Fruit fly (Drosophila melanogaster) whole organism, embryonic: Measurements from ENCODE around the gene BCL7-like.

Source experiments
- Atf3 ChIP-seq: fragments of 200-800 bp; sonication (Bioruptor generic); optimal IDR thresholded peaks from 3 replicates; lab custom pipeline; 2016; ENCODE audit warnings: missing biosample characterization, missing genetic modification characterization
- Atf6 ChIP-seq: fragments of 200-800 bp; sonication (Bioruptor generic); IDR thresholded peaks from 2 replicates; pipeline ENCODE4 v1.3.6; 2022; ENCODE audit warnings: missing biosample characterization, missing genetic modification characterization
- B-H2 ChIP-seq: fragments of 200-800 bp; sonication (Bioruptor generic); optimal IDR thresholded peaks from 2 replicates; lab custom pipeline; 2018; ENCODE audit warnings: missing biosample characterization, mild to moderate bottlenecking, missing genetic modification characterization
- CG10147 ChIP-seq: fragments of 200-800 bp; sonication (Bioruptor generic); optimal IDR thresholded peaks from 2 replicates; lab custom pipeline; 2019; ENCODE audit warnings: missing biosample characterization, mild to moderate bottlenecking, missing genetic modification characterization, moderate library complexity
- CG10654 ChIP-seq: fragments of 200-800 bp; sonication (Bioruptor generic); optimal IDR thresholded peaks from 2 replicates; lab custom pipeline; 2016; ENCODE audit warnings: missing biosample characterization, missing genetic modification characterization
- CG10959 ChIP-seq: fragments of 200-800 bp; sonication (Bioruptor generic); IDR thresholded peaks from 2 replicates; pipeline ENCODE4 v1.3.6; 2022; ENCODE audit warnings: missing biosample characterization, missing genetic modification characterization
- CG11085 ChIP-seq: fragments of 200-800 bp; sonication (Bioruptor generic); IDR thresholded peaks from 2 replicates; pipeline ENCODE4 v1.3.6; 2022; ENCODE audit warnings: missing biosample characterization, missing genetic modification characterization
- CG11456 ChIP-seq: fragments of 200-800 bp; sonication (Bioruptor generic); IDR thresholded peaks from 3 replicates; pipeline ENCODE4 v1.3.6; 2022; ENCODE audit warnings: missing biosample characterization, missing genetic modification characterization
- CG12219 ChIP-seq: fragments of 200-800 bp; sonication (Bioruptor generic); optimal IDR thresholded peaks from 3 replicates; lab custom pipeline; 2018; ENCODE audit warnings: missing biosample characterization, mild to moderate bottlenecking, missing genetic modification characterization
- CG12236 ChIP-seq: fragments of 200-800 bp; sonication (Bioruptor generic); optimal IDR thresholded peaks from 2 replicates; lab custom pipeline; 2016; ENCODE audit warnings: missing biosample characterization, missing genetic modification characterization
- CG13296 ChIP-seq: fragments of 200-800 bp; sonication (Bioruptor generic); optimal IDR thresholded peaks from 3 replicates; lab custom pipeline; 2018; ENCODE audit warnings: missing biosample characterization, mild to moderate bottlenecking, missing genetic modification characterization
- CG13775 ChIP-seq: fragments of 200-800 bp; sonication (Bioruptor generic); optimal IDR thresholded peaks from 3 replicates; lab custom pipeline; 2017; ENCODE audit warnings: missing biosample characterization, mild to moderate bottlenecking, missing genetic modification characterization
- CG13894 ChIP-seq: fragments of 200-800 bp; sonication (Bioruptor generic); optimal IDR thresholded peaks from 3 replicates; lab custom pipeline; 2018; ENCODE audit warnings: missing biosample characterization, mild to moderate bottlenecking, missing genetic modification characterization, moderate library complexity
- CG1529 ChIP-seq: fragments of 200-800 bp; sonication (Bioruptor generic); optimal IDR thresholded peaks from 3 replicates; lab custom pipeline; 2018; ENCODE audit warnings: missing biosample characterization, missing genetic modification characterization
- CG17612 ChIP-seq: fragments of 200-800 bp; sonication (Bioruptor generic); IDR thresholded peaks from 2 replicates; pipeline ENCODE4 v1.3.6; 2022; ENCODE audit warnings: missing biosample characterization, missing genetic modification characterization
- CG2678 ChIP-seq: fragments of 200-800 bp; sonication (Bioruptor generic); optimal IDR thresholded peaks from 3 replicates; lab custom pipeline; 2019; ENCODE audit warnings: missing biosample characterization, mild to moderate bottlenecking, missing genetic modification characterization, moderate library complexity
- CG30403 ChIP-seq: fragments of 200-800 bp; sonication (Bioruptor generic); optimal IDR thresholded peaks from 3 replicates; lab custom pipeline; 2016; ENCODE audit warnings: missing biosample characterization, missing genetic modification characterization
- CG31441 ChIP-seq: fragments of 200-800 bp; sonication (Bioruptor generic); IDR thresholded peaks from 2 replicates; pipeline ENCODE4 v1.3.6; 2022; ENCODE audit warnings: missing biosample characterization, missing genetic modification characterization
- CG3407 ChIP-seq: fragments of 200-800 bp; sonication (Bioruptor generic); optimal IDR thresholded peaks from 2 replicates; lab custom pipeline; 2018; ENCODE audit warnings: missing biosample characterization, mild to moderate bottlenecking, missing genetic modification characterization
- CG34224 ChIP-seq: fragments of 200-800 bp; sonication (Bioruptor generic); IDR thresholded peaks from 3 replicates; pipeline ENCODE4 v1.3.6; 2022; ENCODE audit warnings: missing biosample characterization, missing genetic modification characterization; ENCODE audit not compliant: partially characterized antibody
- CG4282 ChIP-seq: fragments of 200-800 bp; sonication (Bioruptor generic); optimal IDR thresholded peaks from 2 replicates; lab custom pipeline; 2016; ENCODE audit warnings: missing biosample characterization, missing genetic modification characterization
- CG4424 ChIP-seq: fragments of 200-800 bp; sonication (Bioruptor generic); optimal IDR thresholded peaks from 3 replicates; lab custom pipeline; 2016; ENCODE audit warnings: missing biosample characterization, missing genetic modification characterization
- CG6272 ChIP-seq: fragments of 200-800 bp; sonication (Bioruptor generic); IDR thresholded peaks from 2 replicates; pipeline ENCODE4 v1.3.6; 2022; ENCODE audit warnings: missing biosample characterization, missing genetic modification characterization
- CG7271 ChIP-seq: fragments of 200-800 bp; sonication (Bioruptor generic); optimal IDR thresholded peaks from 2 replicates; lab custom pipeline; 2018; ENCODE audit warnings: missing biosample characterization, mild to moderate bottlenecking, missing genetic modification characterization, moderate library complexity
- CG9437 ChIP-seq: fragments of 200-800 bp; sonication (Bioruptor generic); optimal IDR thresholded peaks from 2 replicates; lab custom pipeline; 2018; ENCODE audit warnings: missing biosample characterization, mild to moderate bottlenecking, missing genetic modification characterization
- CTCF ChIP-seq: fragments of 200-800 bp; sonication (Bioruptor generic); optimal IDR thresholded peaks from 2 replicates; lab custom pipeline; 2017; ENCODE audit warnings: missing biosample characterization, mild to moderate bottlenecking, missing genetic modification characterization, moderate library complexity
- D19B ChIP-seq: fragments of 200-800 bp; sonication (Bioruptor generic); optimal IDR thresholded peaks from 2 replicates; lab custom pipeline; 2017; ENCODE audit warnings: missing biosample characterization, mild to moderate bottlenecking, missing genetic modification characterization
- Dek ChIP-seq: fragments of 200-800 bp; sonication (Bioruptor generic); optimal IDR thresholded peaks from 3 replicates; lab custom pipeline; 2019; ENCODE audit warnings: missing biosample characterization, mild to moderate bottlenecking, missing genetic modification characterization, moderate library complexity
- Doc3 ChIP-seq: fragments of 200-800 bp; sonication (Bioruptor generic); IDR thresholded peaks from 3 replicates; pipeline ENCODE4 v1.3.6; 2022; ENCODE audit warnings: missing biosample characterization, missing genetic modification characterization; ENCODE audit not compliant: partially characterized antibody
- HLH54F ChIP-seq: fragments of 200-800 bp; sonication (Bioruptor generic); optimal IDR thresholded peaks from 3 replicates; lab custom pipeline; 2016; ENCODE audit warnings: missing biosample characterization, missing genetic modification characterization
- Hmr ChIP-seq: fragments of 200-800 bp; sonication (Bioruptor generic); optimal IDR thresholded peaks from 3 replicates; lab custom pipeline; 2017; ENCODE audit warnings: mild to moderate bottlenecking, missing biosample characterization, missing genetic modification reagents, missing genetic modification characterization
- NC2α ChIP-seq: fragments of 200-800 bp; sonication (Bioruptor generic); optimal IDR thresholded peaks from 2 replicates; lab custom pipeline; 2016; ENCODE audit warnings: missing biosample characterization, missing genetic modification characterization
- Opbp ChIP-seq: fragments of 200-800 bp; sonication (Bioruptor generic); IDR thresholded peaks from 3 replicates; pipeline ENCODE4 v1.3.6; 2022; ENCODE audit warnings: missing biosample characterization, missing genetic modification characterization; ENCODE audit not compliant: partially characterized antibody
- Ravus ChIP-seq: fragments of 200-800 bp; sonication (Bioruptor generic); IDR thresholded peaks from 2 replicates; pipeline ENCODE4 v1.3.6; 2022; ENCODE audit warnings: missing biosample characterization, missing genetic modification characterization
- Rfx ChIP-seq: fragments of 200-800 bp; sonication (Bioruptor generic); IDR thresholded peaks from 2 replicates; pipeline ENCODE4 v1.3.6; 2022; ENCODE audit warnings: missing biosample characterization, missing genetic modification characterization
- Tbp ChIP-seq: fragments of >200 bp; optimal IDR thresholded peaks from 2 replicates; lab custom pipeline; 2018; ENCODE audit warnings: missing biosample characterization, missing genetic modification characterization
- Trl ChIP-seq, 3 experiments: fragments of >200 bp in 2 of 3; fragments of 200-800 bp in 1 of 3; sonication (Bioruptor generic) in 1 of 3; optimal IDR thresholded peaks; 2 replicates in 1 of 3; 3 replicates in 2 of 3; lab custom pipeline; 2016 to 2017; ENCODE audit warnings: missing biosample characterization in 1 of 3, missing genetic modification characterization in 1 of 3
- amos ChIP-seq: fragments of 200-800 bp; sonication (Bioruptor generic); IDR thresholded peaks from 2 replicates; pipeline ENCODE4 v1.3.6; 2022; ENCODE audit warnings: missing biosample characterization, missing genetic modification characterization; ENCODE audit not compliant: partially characterized antibody
- dmrt99B ChIP-seq: fragments of 200-800 bp; sonication (Bioruptor generic); optimal IDR thresholded peaks from 2 replicates; lab custom pipeline; 2018; ENCODE audit warnings: missing biosample characterization, mild to moderate bottlenecking, missing genetic modification characterization, moderate library complexity
- fru ChIP-seq: fragments of >200 bp; optimal IDR thresholded peaks from 2 replicates; lab custom pipeline; 2017
- gfzf ChIP-seq: fragments of 200-800 bp; sonication (Bioruptor generic); optimal IDR thresholded peaks from 2 replicates; lab custom pipeline; 2016; ENCODE audit warnings: missing biosample characterization, mild to moderate bottlenecking, missing genetic modification characterization, moderate library complexity
- jing ChIP-seq: fragments of 200-800 bp; sonication (Bioruptor generic); optimal IDR thresholded peaks from 2 replicates; lab custom pipeline; 2018; ENCODE audit warnings: missing biosample characterization, mild to moderate bottlenecking, missing genetic modification characterization
- maf-S ChIP-seq: fragments of 200-800 bp; sonication (Bioruptor generic); optimal IDR thresholded peaks from 2 replicates; lab custom pipeline; 2016; ENCODE audit warnings: missing biosample characterization, missing genetic modification characterization
- mirr ChIP-seq: fragments of 200-800 bp; sonication (Bioruptor generic); optimal IDR thresholded peaks from 3 replicates; lab custom pipeline; 2018; ENCODE audit warnings: missing biosample characterization, mild to moderate bottlenecking, missing genetic modification characterization
- slou ChIP-seq: fragments of 200-800 bp; sonication (Bioruptor generic); optimal IDR thresholded peaks from 3 replicates; lab custom pipeline; 2016; ENCODE audit warnings: missing biosample characterization, missing genetic modification characterization
- stwl ChIP-seq: fragments of 200-800 bp; sonication (Bioruptor generic); optimal IDR thresholded peaks from 3 replicates; lab custom pipeline; 2018; ENCODE audit warnings: missing biosample characterization, mild to moderate bottlenecking, missing genetic modification characterization, moderate library complexity
- yki ChIP-seq: fragments of >200 bp; optimal IDR thresholded peaks from 3 replicates; lab custom pipeline; 2018
- z ChIP-seq: fragments of 200-800 bp; sonication (Bioruptor generic); IDR thresholded peaks from 3 replicates; pipeline ENCODE4 v1.3.6; 2022; ENCODE audit warnings: missing biosample characterization, missing genetic modification characterization
- zen ChIP-seq: fragments of 200-800 bp; sonication (Bioruptor generic); optimal IDR thresholded peaks from 3 replicates; lab custom pipeline; 2018; ENCODE audit warnings: missing biosample characterization, mild to moderate bottlenecking, missing genetic modification characterization, moderate library complexity

BCL7-like gene

DNA sequence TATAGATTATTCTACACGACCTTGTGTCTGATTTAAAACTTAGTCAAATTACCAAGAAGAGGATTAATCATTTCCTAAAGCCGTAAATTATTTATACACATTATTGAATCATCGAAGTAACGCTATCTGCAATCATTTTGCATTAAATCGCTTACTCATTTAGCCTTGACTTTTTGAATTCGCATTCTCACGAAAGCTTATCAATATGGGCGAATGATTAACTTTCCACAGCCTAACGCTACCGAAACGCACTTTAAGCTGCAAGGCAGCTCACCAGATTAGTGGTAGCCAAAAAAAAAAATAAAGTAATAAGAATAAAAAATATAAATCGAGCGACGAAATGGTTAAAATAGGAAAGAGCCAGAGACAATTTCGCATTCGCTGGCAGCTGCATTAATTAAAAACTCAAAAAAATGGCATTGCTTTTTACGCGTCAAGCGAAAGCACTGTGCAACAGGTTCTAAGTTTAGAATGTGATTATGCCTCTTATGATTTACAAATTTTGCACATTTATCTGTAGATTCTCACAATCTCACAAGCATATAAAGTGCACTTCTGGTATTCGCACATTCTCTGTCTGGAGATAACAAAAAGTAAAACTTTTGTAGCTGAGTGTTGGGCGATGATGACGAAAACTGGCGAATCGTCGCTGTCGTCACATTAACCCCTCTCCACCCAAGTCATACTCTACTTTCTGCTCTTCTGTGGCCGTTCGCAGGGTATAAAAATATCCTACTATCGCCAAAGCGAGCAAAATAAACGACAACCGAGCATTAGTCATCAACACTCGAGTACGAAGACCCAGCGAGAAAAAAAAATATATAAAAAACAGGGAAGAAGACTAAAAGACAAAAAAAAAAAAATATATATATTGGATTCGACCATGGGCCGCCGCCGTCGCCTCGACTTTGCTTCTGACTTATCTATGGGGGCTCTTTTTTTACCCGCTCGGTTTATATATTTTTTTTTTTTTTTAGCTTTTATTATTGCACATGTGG lies 12.7 kb upstream of the BCL7-like start (continued):
- TF ChIP-seq CG7271 (tag; lab: Kevin White, UChicago) (no peak), CG31441 (GFP tag; lab: Robert Waterston, UW) (no peak; the same call in 1 of the 2 replicates), mirr (GFP tag; lab: Kevin White, UChicago) (peak; percentile 21), CG12236 (GFP tag; lab: Kevin White, UChicago) (no peak), CG30403 (GFP tag; lab: Kevin White, UChicago) (peak; percentile 56), CG13296 (GFP tag; lab: Kevin White, UChicago) (peak; percentile 49), CG17612 (peak; percentile 63), CG10959 (0 out of 2 replicates have a peak, but pooled peaks have one; percentile 45), Rfx (GFP tag; lab: Robert Waterston, UW) (peak; percentile 85), D19B (GFP tag; lab: Kevin White, UChicago) (peak; percentile 58), NC2α (GFP tag; lab: Kevin White, UChicago) (no peak), stwl (tag; lab: Kevin White, UChicago) (no peak), HLH54F (GFP tag; lab: Kevin White, UChicago) (peak; percentile 52), CTCF (no peak), fru (no peak), CG12219 (peak; percentile 71), Dek (tag; lab: Kevin White, UChicago) (peak; percentile 67), CG4282 (GFP tag; lab: Kevin White, UChicago) (peak; percentile 1), CG10147 (GFP tag; lab: Kevin White, UChicago) (peak; percentile 62), CG13894 (tag; lab: Kevin White, UChicago) (peak; percentile 7), Hmr (GFP tag; lab: Kevin White, UChicago) (peak; percentile 76), CG4424 (peak; percentile 22), z (no peak), Trl (optimal IDR thresholded peaks at IDR 0.05; lab: Kevin White, UChicago) (no peak), Trl (GFP tag; optimal IDR thresholded peaks at IDR 0.05; lab: Kevin White, UChicago) (peak; percentile 55), CG13775 (GFP tag; lab: Kevin White, UChicago) (peak; percentile 45), B-H2 (GFP tag; lab: Kevin White, UChicago) (no peak), CG1529 (GFP tag; lab: Kevin White, UChicago) (no peak), gfzf (GFP tag; lab: Kevin White, UChicago) (no peak), CG6272 (GFP tag; lab: Robert Waterston, UW) (peak; percentile 56), CG11456 (GFP tag; lab: Robert Waterston, UW) (peak; percentile 89), yki (lab: Kevin White, UChicago) (no peak), zen (no peak), Atf3 (GFP tag; lab: Kevin White, UChicago) (peak; percentile 11), dmrt99B (tag; lab: Kevin White, UChicago) (peak; percentile 58), Tbp (GFP tag; lab: Kevin White, UChicago) (no peak), Opbp (no peak), Doc3 (no peak), jing (peak; percentile 20), maf-S (GFP tag; lab: Kevin White, UChicago) (peak; percentile 43), CG11085 (GFP tag; lab: Robert Waterston, UW) (peak; percentile 70; the same call in 1 of the 2 replicates), slou (GFP tag; lab: Kevin White, UChicago) (peak; percentile 46), amos (GFP tag; lab: Robert Waterston, UW) (no peak), Atf6 (GFP tag; lab: Robert Waterston, UW) (peak; percentile 60; the same call in 1 of the 2 replicates), CG9437 (GFP tag; lab: Kevin White, UChicago) (no peak), CG10654 (GFP tag; lab: Kevin White, UChicago) (peak; percentile 41), CG2678 (tag; lab: Kevin White, UChicago) (peak; percentile 79), CG3407 (GFP tag; lab: Kevin White, UChicago) (no peak), CG34224 (GFP tag; lab: Robert Waterston, UW) (no peak), Ravus (GFP tag; lab: Robert Waterston, UW) (no peak; the same call in 1 of the 2 replicates)
